Worm (Caenorhabditis elegans) whole organism, L3 larva: ENCODE measurements around the gene H34I24.2.
A peak's percentile ranks its signal among the peaks of the same experiment; 100 is the strongest.

Experiments used
- R02D3.7 ChIP-seq: fragments of 150-350 bp; optimal IDR thresholded peaks from 2 replicates; lab custom pipeline; 2014; ENCODE audit warnings: missing biosample characterization, missing genetic modification characterization
- ZK546.5 ChIP-seq: sonication (generic microtip); optimal IDR thresholded peaks from 2 replicates; lab custom pipeline; 2017; ENCODE audit warnings: missing biosample characterization, missing genetic modification characterization
- aly-2 ChIP-seq: fragments of 150-350 bp; optimal IDR thresholded peaks from 2 replicates; lab custom pipeline; 2014; ENCODE audit warnings: missing biosample characterization, missing genetic modification characterization
- ama-1 ChIP-seq: fragments of 150-350 bp; optimal IDR thresholded peaks from 2 replicates; lab custom pipeline; 2018
- ceh-16 ChIP-seq: sonication (generic microtip); optimal IDR thresholded peaks from 2 replicates; lab custom pipeline; 2017; ENCODE audit warnings: missing biosample characterization, missing genetic modification characterization
- ceh-28 ChIP-seq: fragments of 150-350 bp; optimal IDR thresholded peaks from 2 replicates; lab custom pipeline; 2014; ENCODE audit warnings: missing biosample characterization, missing genetic modification reagents, missing genetic modification characterization
- ceh-82 ChIP-seq: fragments of 150-350 bp; optimal IDR thresholded peaks from 2 replicates; lab custom pipeline; 2014; ENCODE audit warnings: missing biosample characterization, missing genetic modification characterization
- ceh-9 ChIP-seq: sonication (generic microtip); optimal IDR thresholded peaks from 2 replicates; lab custom pipeline; 2018; ENCODE audit warnings: missing biosample characterization, missing genetic modification characterization
- daf-12 ChIP-seq: fragments of 150-350 bp; optimal IDR thresholded peaks from 2 replicates; lab custom pipeline; 2014; ENCODE audit warnings: missing biosample characterization, missing genetic modification reagents, missing genetic modification characterization
- egl-27 ChIP-seq: sonication (generic microtip); optimal IDR thresholded peaks from 4 replicates; lab custom pipeline; 2017; ENCODE audit warnings: missing biosample characterization, missing genetic modification reagents, missing genetic modification characterization
- egl-5 ChIP-seq: fragments of 150-350 bp; optimal IDR thresholded peaks from 2 replicates; lab custom pipeline; 2017; ENCODE audit warnings: missing biosample characterization, missing genetic modification reagents, missing genetic modification characterization, inconsistent platforms
- elt-1 ChIP-seq: fragments of 150-350 bp; optimal IDR thresholded peaks from 2 replicates; lab custom pipeline; 2014; ENCODE audit warnings: missing biosample characterization, missing genetic modification characterization
- elt-2 ChIP-seq: sonication (generic microtip); optimal IDR thresholded peaks from 2 replicates; lab custom pipeline; 2016; ENCODE audit warnings: missing genetic modification reagents, mild to moderate bottlenecking, missing genetic modification characterization, missing compliant biosample characterization
- elt-3 ChIP-seq, 3 experiments: fragments of 150-350 bp in 1 of 3; sonication (generic microtip) in 2 of 3; optimal IDR thresholded peaks; 2 replicates in 2 of 3; 4 replicates in 1 of 3; lab custom pipeline; 2014 to 2017; ENCODE audit warnings: missing biosample characterization in 3 of 3, missing genetic modification characterization in 3 of 3
- eor-1 ChIP-seq, 2 experiments: fragments of 150-350 bp; optimal IDR thresholded peaks; 2 replicates each; lab custom pipeline; 2014 to 2018; ENCODE audit warnings: missing biosample characterization in 2 of 2, missing genetic modification characterization in 2 of 2
- fkh-10 ChIP-seq: sonication (generic microtip); optimal IDR thresholded peaks from 2 replicates; lab custom pipeline; 2017; ENCODE audit warnings: missing biosample characterization, missing genetic modification reagents, missing genetic modification characterization
- fkh-2 ChIP-seq: fragments of 150-350 bp; optimal IDR thresholded peaks from 2 replicates; lab custom pipeline; 2014; ENCODE audit warnings: missing biosample characterization, missing genetic modification reagents, missing genetic modification characterization
- fos-1 ChIP-seq: fragments of 150-350 bp; optimal IDR thresholded peaks from 2 replicates; lab custom pipeline; 2014; ENCODE audit warnings: missing biosample characterization, missing genetic modification characterization
- hmg-11 ChIP-seq: sonication (generic microtip); optimal IDR thresholded peaks from 2 replicates; lab custom pipeline; 2016; ENCODE audit warnings: missing genetic modification characterization, missing compliant biosample characterization
- jun-1 ChIP-seq: fragments of 150-350 bp; optimal IDR thresholded peaks from 2 replicates; lab custom pipeline; 2014; ENCODE audit warnings: missing biosample characterization, missing genetic modification reagents, missing genetic modification characterization
- lin-15B ChIP-seq: fragments of 150-350 bp; optimal IDR thresholded peaks from 2 replicates; lab custom pipeline; 2014; ENCODE audit warnings: missing biosample characterization, missing genetic modification characterization
- lin-39 ChIP-seq: fragments of 150-350 bp; optimal IDR thresholded peaks from 2 replicates; lab custom pipeline; 2018; ENCODE audit warnings: missing biosample characterization, missing genetic modification reagents, missing genetic modification characterization
- lsy-12 ChIP-seq: sonication (generic microtip); optimal IDR thresholded peaks from 2 replicates; lab custom pipeline; 2016; ENCODE audit warnings: mild to moderate bottlenecking, missing genetic modification characterization, missing compliant biosample characterization
- mdl-1 ChIP-seq: fragments of 150-350 bp; optimal IDR thresholded peaks from 2 replicates; lab custom pipeline; 2014; ENCODE audit warnings: missing biosample characterization, missing genetic modification characterization
- mml-1 ChIP-seq: fragments of 150-350 bp; sonication (generic microtip); optimal IDR thresholded peaks from 3 replicates; lab custom pipeline; 2014; ENCODE audit warnings: missing biosample characterization, missing genetic modification characterization
- nfya-1 ChIP-seq: sonication (generic microtip); optimal IDR thresholded peaks from 2 replicates; lab custom pipeline; 2017; ENCODE audit warnings: missing genetic modification characterization, mild to moderate bottlenecking, missing compliant biosample characterization, antibody characterized with exemption, moderate library complexity; ENCODE audit not compliant: insufficient read depth
- nhr-11 ChIP-seq: fragments of 150-350 bp; optimal IDR thresholded peaks from 2 replicates; lab custom pipeline; 2014; ENCODE audit warnings: missing biosample characterization, missing genetic modification characterization
- nhr-12 ChIP-seq: fragments of 150-350 bp; optimal IDR thresholded peaks from 2 replicates; lab custom pipeline; 2014; ENCODE audit warnings: missing biosample characterization, missing genetic modification characterization
- nhr-23 ChIP-seq: fragments of 150-350 bp; optimal IDR thresholded peaks from 2 replicates; lab custom pipeline; 2014; ENCODE audit warnings: missing biosample characterization, missing genetic modification reagents, missing genetic modification characterization
- nhr-237 ChIP-seq: fragments of 150-350 bp; optimal IDR thresholded peaks from 2 replicates; lab custom pipeline; 2014; ENCODE audit warnings: missing biosample characterization, missing genetic modification characterization
- nhr-25 ChIP-seq: sonication (generic microtip); optimal IDR thresholded peaks from 2 replicates; lab custom pipeline; 2017; ENCODE audit warnings: missing biosample characterization, missing genetic modification characterization
- nhr-28 ChIP-seq: fragments of 150-350 bp; optimal IDR thresholded peaks from 2 replicates; lab custom pipeline; 2014; ENCODE audit warnings: missing biosample characterization, missing genetic modification characterization
- nhr-43 ChIP-seq: sonication (generic microtip); optimal IDR thresholded peaks from 2 replicates; lab custom pipeline; 2016; ENCODE audit warnings: mild to moderate bottlenecking, missing genetic modification characterization, missing compliant biosample characterization; ENCODE audit not compliant: poor library complexity, severe bottlenecking
- nhr-67 ChIP-seq: fragments of 150-350 bp; optimal IDR thresholded peaks from 2 replicates; lab custom pipeline; 2014; ENCODE audit warnings: missing biosample characterization, missing genetic modification characterization
- nhr-76 ChIP-seq: fragments of 150-350 bp; sonication (generic microtip); optimal IDR thresholded peaks from 5 replicates; lab custom pipeline; 2014; ENCODE audit warnings: missing biosample characterization, missing genetic modification characterization
- nhr-77 ChIP-seq: fragments of 150-350 bp; optimal IDR thresholded peaks from 2 replicates; lab custom pipeline; 2014; ENCODE audit warnings: missing biosample characterization, missing genetic modification characterization
- pha-4 ChIP-seq: fragments of 150-350 bp; optimal IDR thresholded peaks from 2 replicates; lab custom pipeline; 2014; ENCODE audit warnings: missing biosample characterization, missing genetic modification reagents, missing genetic modification characterization
- pqm-1 ChIP-seq: fragments of 150-350 bp; optimal IDR thresholded peaks from 2 replicates; lab custom pipeline; 2017; ENCODE audit warnings: missing biosample characterization, missing genetic modification characterization, inconsistent platforms
- sea-2 ChIP-seq: fragments of 150-350 bp; sonication (generic microtip); optimal IDR thresholded peaks from 4 replicates; lab custom pipeline; 2014; ENCODE audit warnings: missing biosample characterization, missing genetic modification reagents, missing genetic modification characterization
- skn-1 ChIP-seq: fragments of 150-350 bp; optimal IDR thresholded peaks from 2 replicates; lab custom pipeline; 2014; ENCODE audit warnings: missing biosample characterization, missing genetic modification characterization
- snpc-4 ChIP-seq: fragments of 150-350 bp; optimal IDR thresholded peaks from 2 replicates; lab custom pipeline; 2014; ENCODE audit warnings: missing biosample characterization, missing genetic modification characterization
- tbx-2 ChIP-seq: sonication (generic microtip); optimal IDR thresholded peaks from 2 replicates; lab custom pipeline; 2016; ENCODE audit warnings: mild to moderate bottlenecking, missing genetic modification characterization, missing compliant biosample characterization
- unc-39 ChIP-seq: sonication (generic microtip); optimal IDR thresholded peaks from 4 replicates; lab custom pipeline; 2017; ENCODE audit warnings: missing biosample characterization, missing genetic modification characterization
- unc-62 ChIP-seq: fragments of 150-350 bp; sonication (generic microtip); optimal IDR thresholded peaks from 4 replicates; lab custom pipeline; 2014; ENCODE audit warnings: missing biosample characterization, missing genetic modification reagents, missing genetic modification characterization
- zag-1 ChIP-seq: fragments of 150-350 bp; optimal IDR thresholded peaks from 2 replicates; lab custom pipeline; 2014; ENCODE audit warnings: missing biosample characterization, missing genetic modification characterization
- ztf-11 ChIP-seq: fragments of 150-350 bp; optimal IDR thresholded peaks from 2 replicates; lab custom pipeline; 2014; ENCODE audit warnings: missing biosample characterization, missing genetic modification characterization
- ztf-4 ChIP-seq: fragments of 150-350 bp; optimal IDR thresholded peaks from 2 replicates; lab custom pipeline; 2014; ENCODE audit warnings: missing biosample characterization, missing genetic modification characterization

Gene H34I24.2

DNA sequence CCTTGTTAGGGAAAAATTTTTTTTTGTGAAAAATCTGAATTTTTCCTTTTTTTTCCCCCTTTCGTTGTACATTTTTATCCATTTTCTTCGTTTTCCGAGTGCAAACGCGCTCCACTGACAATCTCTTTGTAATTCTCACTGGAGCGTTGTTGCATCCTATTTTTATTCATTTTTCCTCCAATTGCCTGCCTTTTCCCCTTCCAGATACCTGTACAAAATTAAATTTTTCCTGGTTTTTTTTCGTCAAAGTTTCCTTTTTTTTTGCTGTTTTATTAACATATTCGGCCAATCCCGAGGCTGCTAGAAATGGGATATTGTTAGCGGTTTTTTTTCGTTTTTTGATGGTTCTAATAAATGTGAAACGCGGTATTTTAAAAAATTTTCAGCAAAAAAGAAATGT lies 30.4 kb upstream of the H34I24.2 start:
- TF ChIP-seq aly-2 (tag; lab: Kevin White, UChicago): peak; percentile 38
- TF ChIP-seq ama-1 (lab: Kevin White, UChicago): no peak
- peak; percentile 14 for TF ChIP-seq nhr-43 (tag; lab: Kevin White, UChicago)
- no peak for TF ChIP-seq snpc-4 (tag; lab: Kevin White, UChicago)
- no peak for TF ChIP-seq nhr-23 (tag; lab: Kevin White, UChicago)
- TF ChIP-seq ZK546.5 (tag; lab: Kevin White, UChicago): no peak
- no peak for TF ChIP-seq lsy-12 (tag; lab: Kevin White, UChicago)
- peak; percentile 3 for TF ChIP-seq elt-2 (tag; lab: Kevin White, UChicago)
- TF ChIP-seq, all 47 proteins: peak for 3

DNA sequence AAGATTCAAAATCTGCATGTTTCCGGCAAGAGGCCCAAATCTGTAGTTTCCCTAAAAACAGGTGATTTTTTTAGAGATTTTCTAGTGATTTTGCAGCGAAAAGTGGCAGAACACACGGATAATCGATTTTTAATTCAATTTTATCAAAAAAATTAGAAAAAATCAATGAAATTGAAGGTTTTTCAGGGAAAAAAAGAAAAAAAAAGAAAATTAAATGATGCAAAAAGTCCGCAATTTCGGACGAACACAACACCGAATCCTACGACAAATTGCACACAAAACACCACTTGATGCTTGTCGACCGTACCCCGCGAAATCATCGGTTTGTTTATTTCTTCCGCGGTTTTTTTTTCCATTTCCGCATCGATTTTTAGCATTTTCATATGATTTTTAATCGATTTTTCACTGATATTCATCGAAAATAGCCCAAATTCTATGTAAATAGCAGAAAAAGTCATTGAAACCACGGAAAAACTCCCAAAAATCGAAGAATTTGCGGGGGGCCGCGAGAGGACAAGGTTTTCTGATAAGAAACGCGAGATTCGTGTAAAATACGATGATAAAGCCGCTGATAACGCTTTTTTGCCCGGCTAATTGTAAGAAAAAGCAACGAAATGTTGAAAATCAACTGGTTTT lies 26.8 kb upstream of the H34I24.2 start, which contains the start of gene tufm-1:
TSS of gene tufm-1 (minus strand) at position 51 of the 636 bp plus-strand sequence.
- TF ChIP-seq elt-2 (tag; lab: Kevin White, UChicago) (peak; percentile 48), snpc-4 (tag; lab: Kevin White, UChicago) (no peak), nhr-43 (tag; lab: Kevin White, UChicago) (no peak), nhr-12 (tag; lab: Kevin White, UChicago) (no peak), lsy-12 (tag; lab: Kevin White, UChicago) (no peak), lin-15B (peak; percentile 76), nhr-77 (no peak), fkh-10 (no peak), ceh-9 (no peak), hmg-11 (tag; lab: Kevin White, UChicago) (peak; percentile 61), fos-1 (tag; lab: Kevin White, UChicago) (no peak), daf-12 (tag; lab: Kevin White, UChicago) (no peak), R02D3.7 (tag; lab: Kevin White, UChicago) (no peak), unc-62 (GFP tag; lab: Kevin White, UChicago) (no peak), ceh-16 (no peak), lin-39 (tag; lab: Kevin White, UChicago) (peak; percentile 18), ZK546.5 (tag; lab: Kevin White, UChicago) (no peak), ztf-11 (tag; lab: Kevin White, UChicago) (no peak), ama-1 (lab: Kevin White, UChicago) (no peak), aly-2 (tag; lab: Kevin White, UChicago) (no peak), nhr-11 (tag; lab: Kevin White, UChicago) (no peak), egl-27 (tag; lab: Kevin White, UChicago) (no peak), tbx-2 (tag; lab: Kevin White, UChicago) (no peak), mml-1 (tag; lab: Kevin White, UChicago) (no peak), pqm-1 (tag; lab: Kevin White, UChicago) (no peak), elt-1 (tag; lab: Kevin White, UChicago) (no peak), zag-1 (no peak), fkh-2 (tag; lab: Kevin White, UChicago) (no peak), nhr-28 (no peak), nhr-76 (tag; lab: Kevin White, UChicago) (no peak), ceh-28 (tag; lab: Kevin White, UChicago) (peak; percentile 36), nhr-67 (no peak), nhr-23 (tag; lab: Kevin White, UChicago) (no peak), nhr-237 (tag; lab: Kevin White, UChicago) (no peak), unc-39 (tag; lab: Kevin White, UChicago) (no peak), nfya-1 (tag; lab: Kevin White, UChicago) (peak; percentile 90), ztf-4 (tag; lab: Kevin White, UChicago) (no peak), ceh-82 (tag; lab: Kevin White, UChicago) (no peak), sea-2 (GFP tag; lab: Kevin White, UChicago) (no peak), eor-1 (tag; optimal IDR thresholded peaks at IDR 0.05; lab: Kevin White, UChicago) (no peak), elt-3 (tag; optimal IDR thresholded peaks at IDR 0.05; lab: Kevin White, UChicago) (no peak), pha-4 (tag; lab: Kevin White, UChicago) (peak; percentile 74), egl-5 (tag; lab: Kevin White, UChicago) (peak; percentile 37), nhr-25 (tag; lab: Kevin White, UChicago) (no peak), mdl-1 (tag; lab: Kevin White, UChicago) (no peak), jun-1 (tag; lab: Kevin White, UChicago) (no peak), skn-1 (tag; lab: Kevin White, UChicago) (peak; percentile 23)
